Worm (Caenorhabditis elegans) whole organism, early embryonic: ENCODE data around the gene srx-64.

Experiments
- B0310.2 ChIP-seq: sonication (generic microtip); optimal IDR thresholded peaks from 2 replicates; lab custom pipeline; 2016; ENCODE audit warnings: mild to moderate bottlenecking, missing genetic modification characterization, missing compliant biosample characterization
- F13C5.2 ChIP-seq: sonication (generic microtip); optimal IDR thresholded peaks from 2 replicates; lab custom pipeline; 2017; ENCODE audit warnings: mild to moderate bottlenecking, missing genetic modification characterization, inconsistent platforms, missing compliant biosample characterization
- aly-1 ChIP-seq: sonication (generic microtip); optimal IDR thresholded peaks from 2 replicates; lab custom pipeline; 2016; ENCODE audit warnings: missing genetic modification characterization, missing compliant biosample characterization
- ama-1 ChIP-seq: fragments of 150-350 bp; optimal IDR thresholded peaks from 2 replicates; lab custom pipeline; 2014
- ceh-13 ChIP-seq: fragments of 200-800 bp; sonication (Bioruptor generic); optimal IDR thresholded peaks from 2 replicates; lab custom pipeline; 2018; ENCODE audit warnings: mild to moderate bottlenecking, missing genetic modification characterization, missing compliant biosample characterization
- ceh-36 ChIP-seq: sonication (generic microtip); optimal IDR thresholded peaks from 2 replicates; lab custom pipeline; 2016; ENCODE audit warnings: missing genetic modification characterization, inconsistent platforms, missing compliant biosample characterization
- ets-7 ChIP-seq: sonication (generic microtip); optimal IDR thresholded peaks from 2 replicates; lab custom pipeline; 2016; ENCODE audit warnings: missing genotype, missing genetic modification characterization, missing compliant biosample characterization
- flt-1 ChIP-seq: fragments of 200-800 bp; sonication (Bioruptor generic); IDR thresholded peaks from 2 replicates; pipeline ENCODE4 v1.3.6; 2022; ENCODE audit warnings: missing genetic modification characterization, missing compliant biosample characterization
- hmbx-1 ChIP-seq: sonication (generic microtip); optimal IDR thresholded peaks from 2 replicates; lab custom pipeline; 2016; ENCODE audit warnings: mild to moderate bottlenecking, missing genetic modification characterization, missing compliant biosample characterization
- hmg-4 ChIP-seq: fragments of 200-800 bp; sonication (Bioruptor generic); optimal IDR thresholded peaks from 2 replicates; lab custom pipeline; 2018; ENCODE audit warnings: mild to moderate bottlenecking, missing genetic modification characterization, missing compliant biosample characterization
- hnd-1 ChIP-seq: sonication (generic microtip); optimal IDR thresholded peaks from 2 replicates; lab custom pipeline; 2016; ENCODE audit warnings: missing genetic modification characterization, missing compliant biosample characterization
- pes-1 ChIP-seq: fragments of 200-800 bp; sonication (Bioruptor generic); IDR thresholded peaks from 2 replicates; pipeline ENCODE4 v1.3.6; 2022; ENCODE audit warnings: missing genetic modification reagents, missing genetic modification characterization, missing compliant biosample characterization
- scrt-1 ChIP-seq: fragments of 200-800 bp; sonication (Bioruptor generic); IDR thresholded peaks from 2 replicates; pipeline ENCODE4 v1.3.6; 2022; ENCODE audit warnings: missing genetic modification characterization, missing compliant biosample characterization
- sea-1 ChIP-seq: fragments of 200-800 bp; sonication (Bioruptor generic); conservative IDR thresholded peaks from 2 replicates; pipeline ENCODE4 v1.3.6; 2022; ENCODE audit warnings: missing genetic modification characterization, missing compliant biosample characterization
- tbx-11 ChIP-seq: fragments of 200-800 bp; sonication (Bioruptor generic); IDR thresholded peaks from 2 replicates; pipeline ENCODE4 v1.3.6; 2022; ENCODE audit warnings: missing genetic modification characterization, missing compliant biosample characterization
- tbx-37 ChIP-seq: fragments of 200-800 bp; sonication (Bioruptor generic); conservative IDR thresholded peaks from 2 replicates; pipeline ENCODE4 v1.3.6; 2022; ENCODE audit warnings: missing genetic modification reagents, missing genetic modification characterization, missing compliant biosample characterization
- tra-4 ChIP-seq: sonication (generic microtip); optimal IDR thresholded peaks from 2 replicates; lab custom pipeline; 2017; ENCODE audit warnings: missing genetic modification characterization, missing compliant biosample characterization

srx-64 gene

DNA sequence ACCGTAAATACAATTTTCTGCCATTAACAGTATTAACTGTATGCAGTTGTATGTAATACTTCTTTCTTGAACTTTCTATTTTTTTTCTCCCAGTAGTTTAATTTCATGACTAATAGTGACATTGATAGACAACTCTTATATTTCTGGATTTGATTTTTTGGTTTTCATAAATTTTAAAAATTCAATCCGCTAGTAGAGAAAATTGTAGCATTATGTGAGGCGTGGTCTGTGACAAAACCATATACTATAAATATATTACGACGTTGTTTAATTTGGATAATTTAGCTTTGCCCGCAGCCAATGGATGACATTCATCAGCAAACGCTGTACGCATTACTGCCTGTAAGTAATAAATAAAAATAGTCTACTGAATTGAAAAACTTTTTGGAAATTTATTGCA is at the start of gene srx-64:
Gene srx-64, plus strand, starts transcription at position 301 of the 400 bp plus-strand sequence.
- no peak for TF ChIP-seq F13C5.2
- no peak for TF ChIP-seq scrt-1
- no peak for TF ChIP-seq aly-1 (tag; lab: Kevin White, UChicago)
- TF ChIP-seq tra-4 (tag; lab: Kevin White, UChicago): no peak
- no peak for TF ChIP-seq ceh-13 (GFP tag; lab: Kevin White, UChicago)
- TF ChIP-seq ets-7: no peak
- no peak for TF ChIP-seq sea-1 (GFP tag; lab: Robert Waterston, UW)
- TF ChIP-seq tbx-37 (GFP tag; lab: Robert Waterston, UW): no peak
- no peak for TF ChIP-seq hmg-4 (GFP tag; lab: Kevin White, UChicago)
- TF ChIP-seq tbx-11 (GFP tag; lab: Robert Waterston, UW): no peak
- no peak for TF ChIP-seq hmbx-1
- TF ChIP-seq ama-1 (lab: Kevin White, UChicago): no peak
- TF ChIP-seq pes-1 (GFP tag; lab: Robert Waterston, UW): no peak
- no peak for TF ChIP-seq B0310.2 (tag; lab: Kevin White, UChicago)
- TF ChIP-seq hnd-1 (tag; lab: Kevin White, UChicago): no peak
- TF ChIP-seq ceh-36 (tag; lab: Kevin White, UChicago): no peak
- no peak for TF ChIP-seq flt-1 (GFP tag; lab: Robert Waterston, UW)

- no peak for TF ChIP-seq tbx-11 (GFP tag; lab: Robert Waterston, UW)
- no peak for TF ChIP-seq ceh-36 (tag; lab: Kevin White, UChicago)
- TF ChIP-seq tra-4 (tag; lab: Kevin White, UChicago): no peak
- no peak for TF ChIP-seq sea-1 (GFP tag; lab: Robert Waterston, UW)
- TF ChIP-seq pes-1 (GFP tag; lab: Robert Waterston, UW): no peak
- TF ChIP-seq F13C5.2: no peak
- no peak for TF ChIP-seq hnd-1 (tag; lab: Kevin White, UChicago)
- TF ChIP-seq tbx-37 (GFP tag; lab: Robert Waterston, UW): no peak
- TF ChIP-seq B0310.2 (tag; lab: Kevin White, UChicago): no peak
- no peak for TF ChIP-seq scrt-1
- TF ChIP-seq aly-1 (tag; lab: Kevin White, UChicago): no peak
- TF ChIP-seq hmbx-1: no peak
- no peak for TF ChIP-seq flt-1 (GFP tag; lab: Robert Waterston, UW)
These were observed 44.6 kb upstream of the srx-64 start for ce11 chrV:3884550-3884949.

DNA sequence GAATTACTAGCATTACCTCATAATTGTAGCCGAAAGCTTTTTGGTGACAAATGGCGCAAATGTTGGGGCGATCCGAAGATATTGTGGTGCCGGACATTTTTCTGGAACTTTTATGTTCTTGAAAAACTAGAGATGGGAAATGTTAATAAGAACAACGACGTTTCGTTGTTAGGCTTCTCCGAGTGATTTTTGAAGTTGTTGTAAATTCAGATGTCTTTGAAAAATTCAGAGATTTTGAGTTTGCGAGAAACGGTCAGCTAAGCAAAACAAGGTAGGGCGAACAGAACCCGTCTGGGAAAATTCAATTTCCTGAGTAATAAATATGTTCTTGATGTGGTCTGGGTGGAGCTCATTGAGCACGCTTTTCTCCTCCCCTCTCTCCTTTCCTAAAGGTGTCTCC is 43.1 kb upstream of the srx-64 start, which contains the start of gene nhr-124:
Gene nhr-124, minus strand, starts transcription at position 101 of the 400 bp plus-strand sequence.
- TF ChIP-seq sea-1 (GFP tag; lab: Robert Waterston, UW): no peak

DNA sequence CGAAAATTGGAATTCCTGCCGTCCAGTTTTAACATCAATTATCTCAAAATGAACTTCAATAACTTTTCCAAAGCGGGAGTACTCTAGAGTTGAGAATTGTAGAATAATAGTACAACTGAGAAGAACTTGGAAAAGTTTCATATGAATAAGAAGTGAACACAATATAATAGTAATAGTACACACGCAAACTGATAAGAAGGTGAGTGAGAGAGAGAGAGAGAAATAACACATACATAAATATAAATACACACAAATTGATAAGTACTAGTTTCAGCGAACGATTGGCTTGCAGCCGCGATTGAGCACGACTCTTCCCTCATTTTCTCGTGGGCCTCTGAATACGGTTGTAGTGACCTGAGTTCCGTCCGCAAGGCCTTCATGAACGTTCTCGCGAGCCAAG is 40.1 kb upstream of the srx-64 start, which contains the start of gene C17E7.13:
Gene C17E7.13, minus strand, starts transcription at position 176 of the 400 bp plus-strand sequence.
- TF ChIP-seq ceh-13 (GFP tag; lab: Kevin White, UChicago) (no peak), tra-4 (tag; lab: Kevin White, UChicago) (no peak), scrt-1 (no peak), pes-1 (GFP tag; lab: Robert Waterston, UW) (no peak)

DNA sequence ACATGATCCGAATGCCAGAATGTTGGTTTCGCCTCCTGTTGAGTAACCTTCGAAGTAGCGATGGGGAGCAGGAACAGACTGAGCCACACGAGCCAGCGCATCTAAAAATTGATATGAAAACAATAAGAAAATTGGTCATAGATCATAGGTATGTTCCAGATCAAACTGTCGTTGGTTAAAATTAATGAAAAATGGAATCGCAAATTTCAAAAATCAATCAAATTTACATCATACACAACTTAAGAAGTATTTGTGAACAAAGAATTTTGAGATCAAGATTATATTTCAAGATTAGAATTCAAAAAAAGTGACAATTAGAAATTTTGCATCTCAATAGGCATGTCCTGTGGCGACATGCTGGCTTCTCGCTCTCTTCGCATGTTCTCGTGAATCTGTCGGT is 38.4 kb upstream of the srx-64 start, which contains the start of gene C17E7.9:
Gene C17E7.9, minus strand, starts transcription at position 101 of the 400 bp plus-strand sequence.
- TF ChIP-seq hnd-1 (tag; lab: Kevin White, UChicago) (no peak), ceh-36 (tag; lab: Kevin White, UChicago) (no peak), hmbx-1 (no peak), ets-7 (no peak), ceh-13 (GFP tag; lab: Kevin White, UChicago) (no peak), B0310.2 (tag; lab: Kevin White, UChicago) (no peak), tbx-11 (GFP tag; lab: Robert Waterston, UW) (no peak), flt-1 (GFP tag; lab: Robert Waterston, UW) (no peak), pes-1 (GFP tag; lab: Robert Waterston, UW) (no peak), ama-1 (lab: Kevin White, UChicago) (no peak), hmg-4 (GFP tag; lab: Kevin White, UChicago) (no peak), aly-1 (tag; lab: Kevin White, UChicago) (no peak), tra-4 (tag; lab: Kevin White, UChicago) (no peak), F13C5.2 (no peak), scrt-1 (no peak), tbx-37 (GFP tag; lab: Robert Waterston, UW) (no peak)

DNA sequence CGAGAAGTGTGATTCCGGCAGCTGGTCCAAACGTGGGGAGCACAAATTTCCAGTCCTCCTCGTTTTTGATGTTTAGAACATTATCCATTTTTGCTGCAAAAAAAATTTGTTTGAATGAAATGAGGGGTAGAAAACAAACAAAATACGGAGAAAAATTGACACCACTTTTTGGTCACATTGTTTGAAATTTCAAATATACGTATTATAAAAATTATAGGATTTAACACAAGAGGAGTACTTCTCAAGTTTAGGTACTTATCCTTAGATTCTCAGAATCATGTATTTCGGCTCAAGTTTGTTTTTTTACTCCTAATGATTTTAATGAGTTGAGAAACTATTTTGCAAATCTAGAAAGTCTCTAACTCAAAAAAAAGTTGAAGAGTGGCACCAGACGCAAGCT is 37.3 kb upstream of the srx-64 start, which contains the start of gene C17E7.12:
Gene C17E7.12, minus strand, starts transcription at position 101 of the 400 bp plus-strand sequence.
- TF ChIP-seq tra-4 (tag; lab: Kevin White, UChicago): no peak
- TF ChIP-seq B0310.2 (tag; lab: Kevin White, UChicago): no peak
- TF ChIP-seq ceh-13 (GFP tag; lab: Kevin White, UChicago): no peak
- TF ChIP-seq ets-7: no peak
- no peak for TF ChIP-seq ama-1 (lab: Kevin White, UChicago)
- TF ChIP-seq hmbx-1: no peak
- TF ChIP-seq sea-1 (GFP tag; lab: Robert Waterston, UW): no peak
- no peak for TF ChIP-seq aly-1 (tag; lab: Kevin White, UChicago)

ce11 chrV:3892361-3892904 is 36.8 kb upstream of the srx-64 start, which contains the start of gene C17E7.4:
Gene C17E7.4 (plus strand): TSS chrV:3892854.
- TF ChIP-seq sea-1 (GFP tag; lab: Robert Waterston, UW): no peak
- TF ChIP-seq ceh-36 (tag; lab: Kevin White, UChicago): no peak
- TF ChIP-seq ceh-13 (GFP tag; lab: Kevin White, UChicago): no peak
- TF ChIP-seq scrt-1: no peak
- TF ChIP-seq tbx-11 (GFP tag; lab: Robert Waterston, UW): no peak
- TF ChIP-seq pes-1 (GFP tag; lab: Robert Waterston, UW): no peak
- TF ChIP-seq ets-7: no peak
